Fruit fly (Drosophila melanogaster): ENCODE data around the gene CG12773.

DNA sequence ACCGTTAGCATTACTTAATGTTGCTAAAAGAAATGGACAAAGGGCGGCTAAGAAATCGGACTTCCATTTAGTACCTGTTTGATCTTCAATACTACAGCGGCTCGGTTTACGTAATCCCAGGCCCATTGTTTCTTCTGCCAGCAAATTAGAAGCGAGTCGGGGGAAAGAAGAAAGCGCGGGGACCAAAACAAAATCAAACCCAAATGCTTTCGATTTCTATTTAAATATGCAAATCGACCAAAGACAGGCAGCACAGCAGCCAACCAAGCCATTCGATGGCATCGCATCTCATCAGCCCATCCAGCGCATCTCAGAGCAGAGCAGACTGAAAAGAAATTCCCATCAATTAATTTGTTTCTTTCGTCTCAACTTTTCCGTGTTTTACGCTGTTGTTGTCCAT is 41.3 kb downstream of the CG12773 start:
- TF ChIP-seq Dfd (GFP tag; optimal IDR thresholded peaks at IDR 0.05): no peak
- TF ChIP-seq pan (optimal IDR thresholded peaks at IDR 0.05): no peak
- TF ChIP-seq brk (GFP tag; optimal IDR thresholded peaks at IDR 0.05): no peak
- no peak for TF ChIP-seq h (GFP tag; optimal IDR thresholded peaks at IDR 0.05)
- no peak for TF ChIP-seq OdsH (GFP tag; optimal IDR thresholded peaks at IDR 0.05)
- no peak for TF ChIP-seq Abd-B (GFP tag; optimal IDR thresholded peaks at IDR 0.05)
- no peak for TF ChIP-seq Myc (optimal IDR thresholded peaks at IDR 0.05)
- no peak for TF ChIP-seq rgr (GFP tag; optimal IDR thresholded peaks at IDR 0.05)
- TF ChIP-seq CrebA (GFP tag; optimal IDR thresholded peaks at IDR 0.05; ENCODE audit: borderline replicate concordance): no peak
- TF ChIP-seq ey (GFP tag; optimal IDR thresholded peaks at IDR 0.05): no peak
- no peak for TF ChIP-seq foxo (GFP tag; optimal IDR thresholded peaks at IDR 0.05)
- TF ChIP-seq Hr83 (GFP tag; optimal IDR thresholded peaks at IDR 0.05; ENCODE audit: poor library complexity, severe bottlenecking): no peak

All from whole organism, wandering third instar larva.